Worm (Caenorhabditis elegans) whole organism, midembryonic: ENCODE data around the gene F02A9.1.

ENCODE experiments used
- cog-1 ChIP-seq: sonication (generic microtip); optimal IDR thresholded peaks from 2 replicates; lab custom pipeline; 2016; ENCODE audit warnings: missing genetic modification characterization, missing compliant biosample characterization
- klf-2 ChIP-seq: fragments of 200-800 bp; sonication (Bioruptor generic); conservative IDR thresholded peaks from 2 replicates; pipeline ENCODE4 v1.3.6; 2022; ENCODE audit warnings: missing genetic modification reagents, missing genetic modification characterization, missing compliant biosample characterization

ce11 chrIII:9118921-9119606 lies 41.5 kb upstream of the F02A9.1 start, which contains the start of gene ced-11:
- TF ChIP-seq klf-2: no peak
- TF ChIP-seq cog-1 (tag; lab: Kevin White, UChicago): no peak
